Fruit fly (Drosophila melanogaster): ENCODE measurements around the gene CG34437.

The CG34437 gene

dm6 chr3R:28328780-28329546 is 45.4 kb downstream of the CG34437 start (continued):
- TF ChIP-seq CkIIα-i1 (GFP tag; IDR thresholded peaks at IDR 0.05) (no peak), CG6765 (GFP tag; optimal IDR thresholded peaks at IDR 0.05) (peak; percentile 41), Mrtf (GFP tag; IDR thresholded peaks at IDR 0.05) (peak; percentile 65; the same call in 2 of the 3 replicates), mld (GFP tag; IDR thresholded peaks at IDR 0.05; ENCODE audit: partially characterized antibody) (no peak), Hr3 (GFP tag; optimal IDR thresholded peaks at IDR 0.05) (peak; percentile 51), tin (GFP tag; optimal IDR thresholded peaks at IDR 0.05) (peak; percentile 60), ci (GFP tag; IDR thresholded peaks at IDR 0.05) (peak; percentile 90), lov (optimal IDR thresholded peaks at IDR 0.05) (no peak), lov (GFP tag; IDR thresholded peaks at IDR 0.05) (peak; percentile 87), CG2889 (GFP tag; IDR thresholded peaks at IDR 0.05) (peak; percentile 64; the same call in 2 of the 3 replicates), Lim3 (GFP tag; IDR thresholded peaks at IDR 0.05) (no peak), lmd (GFP tag; IDR thresholded peaks at IDR 0.05) (peak; percentile 76), klu (GFP tag; IDR thresholded peaks at IDR 0.05) (no peak), Elba2 (GFP tag; optimal IDR thresholded peaks at IDR 0.05) (no peak), fru (optimal IDR thresholded peaks at IDR 0.05) (no peak), CG16863 (GFP tag; optimal IDR thresholded peaks at IDR 0.05) (peak; percentile 69), inv (GFP tag; IDR thresholded peaks at IDR 0.05; ENCODE audit: partially characterized antibody) (no peak), CTCF (GFP tag; optimal IDR thresholded peaks at IDR 0.05) (no peak), CG10543 (GFP tag; optimal IDR thresholded peaks at IDR 0.05) (peak; percentile 80), CG9437 (GFP tag; optimal IDR thresholded peaks at IDR 0.05) (peak; percentile 57), CG30431 (GFP tag; optimal IDR thresholded peaks at IDR 0.05) (peak; percentile 15), Bgb (GFP tag; IDR thresholded peaks at IDR 0.05; ENCODE audit: partially characterized antibody) (no peak), Usf (GFP tag; optimal IDR thresholded peaks at IDR 0.05) (no peak), jing (GFP tag; optimal IDR thresholded peaks at IDR 0.05) (no peak), Ptx1 (GFP tag; IDR thresholded peaks at IDR 0.05) (peak; percentile 81), az2 (GFP tag; optimal IDR thresholded peaks at IDR 0.05) (peak; percentile 38), CG8924 (tag; optimal IDR thresholded peaks at IDR 0.05) (peak; percentile 57), gem (tag; optimal IDR thresholded peaks at IDR 0.05) (peak; percentile 70), HLH3B (GFP tag; IDR thresholded peaks at IDR 0.05) (peak; percentile 61), CG7556 (GFP tag; optimal IDR thresholded peaks at IDR 0.05) (peak; percentile 63), Hr39 (optimal IDR thresholded peaks at IDR 0.05) (no peak), CG8089 (GFP tag; optimal IDR thresholded peaks at IDR 0.05) (peak; percentile 74), Doc2 (GFP tag; IDR thresholded peaks at IDR 0.05) (no peak), CG15601 (tag; optimal IDR thresholded peaks at IDR 0.05) (peak; percentile 75), NfI (GFP tag; optimal IDR thresholded peaks at IDR 0.05) (peak; percentile 76), CG1233 (GFP tag; optimal IDR thresholded peaks at IDR 0.05) (peak; percentile 64), CG11398 (GFP tag; optimal IDR thresholded peaks at IDR 0.05) (peak; percentile 82), CG11696 (GFP tag; IDR thresholded peaks at IDR 0.05) (peak; percentile 43), CG12659 (GFP tag; optimal IDR thresholded peaks at IDR 0.05) (peak; percentile 69), CG12391 (tag; optimal IDR thresholded peaks at IDR 0.05) (peak; percentile 46), CG34224 (GFP tag; IDR thresholded peaks at IDR 0.05; ENCODE audit: partially characterized antibody) (no peak), bab2 (GFP tag; optimal IDR thresholded peaks at IDR 0.05) (peak; percentile 91), CG8944 (GFP tag; optimal IDR thresholded peaks at IDR 0.05) (peak; percentile 73), gcm (GFP tag; optimal IDR thresholded peaks at IDR 0.05) (peak; percentile 45), CG5953 (GFP tag; IDR thresholded peaks at IDR 0.05) (peak; percentile 73), nom (GFP tag; optimal IDR thresholded peaks at IDR 0.05) (no peak), Ets97D (GFP tag; optimal IDR thresholded peaks at IDR 0.05) (no peak), CG12769 (tag; optimal IDR thresholded peaks at IDR 0.05) (peak; percentile 57), Neu2 (GFP tag; optimal IDR thresholded peaks at IDR 0.05; ENCODE audit: borderline replicate concordance) (no peak), CG34376 (GFP tag; optimal IDR thresholded peaks at IDR 0.05) (peak; percentile 68), Dek (tag; optimal IDR thresholded peaks at IDR 0.05) (peak; percentile 49)

All from whole organism, embryonic.